Worm (Caenorhabditis elegans) whole organism, young adult: Measurements from ENCODE around the gene set-4.

Experiments
- B0261.1 ChIP-seq: sonication (generic microtip); optimal IDR thresholded peaks from 2 replicates; lab custom pipeline; 2016; ENCODE audit warnings: mild to moderate bottlenecking, missing genetic modification characterization, moderate library complexity, missing compliant biosample characterization
- B0336.3 ChIP-seq: fragments of 200-800 bp; sonication (Bioruptor generic); IDR thresholded peaks from 2 replicates; pipeline ENCODE4 v1.3.6; 2022; ENCODE audit warnings: missing genetic modification characterization, missing compliant biosample characterization
- C17E4.6 ChIP-seq: fragments of 200-800 bp; sonication (Bioruptor generic); IDR thresholded peaks from 2 replicates; pipeline ENCODE4 v1.3.6; 2022; ENCODE audit warnings: missing genetic modification reagents, missing genetic modification characterization, missing compliant biosample characterization
- D2030.7 ChIP-seq: fragments of 200-800 bp; sonication (Bioruptor generic); IDR thresholded peaks from 2 replicates; pipeline ENCODE4 v1.3.6; 2022; ENCODE audit warnings: missing genetic modification reagents, missing genetic modification characterization, missing compliant biosample characterization
- F39B2.1 ChIP-seq: fragments of 200-800 bp; sonication (Bioruptor generic); IDR thresholded peaks from 2 replicates; pipeline ENCODE4 v1.3.6; 2022; ENCODE audit warnings: missing genetic modification reagents, missing genetic modification characterization, missing compliant biosample characterization
- F52B5.7 ChIP-seq: sonication (generic microtip); optimal IDR thresholded peaks from 2 replicates; lab custom pipeline; 2016; ENCODE audit warnings: mild to moderate bottlenecking, missing genetic modification characterization, missing compliant biosample characterization
- K11D2.4 ChIP-seq: fragments of 200-800 bp; sonication (Bioruptor generic); IDR thresholded peaks from 2 replicates; pipeline ENCODE4 v1.3.6; 2022; ENCODE audit warnings: missing genetic modification reagents, missing genetic modification characterization, missing compliant biosample characterization
- Y53G8AR.9 ChIP-seq: fragments of 200-800 bp; sonication (Bioruptor generic); conservative IDR thresholded peaks from 2 replicates; pipeline ENCODE4 v1.3.6; 2022; ENCODE audit warnings: missing genetic modification reagents, missing genetic modification characterization, missing compliant biosample characterization
- Y56A3A.18 ChIP-seq: fragments of 200-800 bp; sonication (Bioruptor generic); IDR thresholded peaks from 2 replicates; pipeline ENCODE4 v1.3.6; 2022; ENCODE audit warnings: missing genetic modification reagents, missing genetic modification characterization, missing compliant biosample characterization
- Y67H2A.10 ChIP-seq: fragments of 200-800 bp; sonication (Bioruptor generic); conservative IDR thresholded peaks from 2 replicates; pipeline ENCODE4 v1.3.6; 2022; ENCODE audit warnings: missing genetic modification reagents, missing genetic modification characterization, missing compliant biosample characterization
- aptf-2 ChIP-seq: fragments of 200-800 bp; sonication (Bioruptor generic); conservative IDR thresholded peaks from 2 replicates; pipeline ENCODE4 v1.3.6; 2022; ENCODE audit warnings: missing genetic modification reagents, missing genetic modification characterization, missing compliant biosample characterization
- aptf-3 ChIP-seq: fragments of 200-800 bp; sonication (Bioruptor generic); IDR thresholded peaks from 2 replicates; pipeline ENCODE4 v1.3.6; 2022; ENCODE audit warnings: missing genetic modification characterization, missing compliant biosample characterization
- attf-5 ChIP-seq: fragments of 200-800 bp; sonication (Bioruptor generic); optimal IDR thresholded peaks from 2 replicates; lab custom pipeline; 2018; ENCODE audit warnings: mild to moderate bottlenecking, missing genetic modification characterization, missing compliant biosample characterization
- bed-2 ChIP-seq: fragments of 200-800 bp; sonication (Bioruptor generic); IDR thresholded peaks from 2 replicates; pipeline ENCODE4 v1.3.6; 2022; ENCODE audit warnings: missing genetic modification reagents, missing genetic modification characterization, missing compliant biosample characterization
- cebp-1 ChIP-seq, 2 experiments: fragments of 200-800 bp in 1 of 2; sonication (Bioruptor generic) in 1 of 2; sonication (generic microtip) in 1 of 2; IDR thresholded peaks in 1 of 2; optimal IDR thresholded peaks in 1 of 2; 2 replicates each; pipeline versions ENCODE4 v1.3.6 to Lab custom; 2017 to 2022; ENCODE audit warnings: missing compliant biosample characterization in 2 of 2, missing genetic modification characterization in 2 of 2, mild to moderate bottlenecking in 1 of 2, missing genetic modification reagents in 1 of 2, moderate library complexity in 1 of 2
- ceh-58 ChIP-seq: fragments of 200-800 bp; sonication (Bioruptor generic); IDR thresholded peaks from 2 replicates; pipeline ENCODE4 v1.3.6; 2022; ENCODE audit warnings: missing genetic modification characterization, missing compliant biosample characterization
- chd-7 ChIP-seq: sonication (generic microtip); optimal IDR thresholded peaks from 2 replicates; lab custom pipeline; 2016; ENCODE audit warnings: mild to moderate bottlenecking, missing genetic modification characterization, moderate library complexity, missing compliant biosample characterization
- dpl-1 ChIP-seq: fragments of 150-350 bp; optimal IDR thresholded peaks from 2 replicates; lab custom pipeline; 2014; ENCODE audit warnings: missing biosample characterization, missing genetic modification reagents, missing genetic modification characterization
- egl-18 ChIP-seq: fragments of 200-800 bp; sonication (Bioruptor generic); IDR thresholded peaks from 2 replicates; pipeline ENCODE4 v1.3.6; 2022; ENCODE audit warnings: missing genetic modification reagents, missing genetic modification characterization, missing compliant biosample characterization
- egrh-3 ChIP-seq: fragments of 200-800 bp; sonication (Bioruptor generic); IDR thresholded peaks from 2 replicates; pipeline ENCODE4 v1.3.6; 2022; ENCODE audit warnings: missing genetic modification reagents, missing genetic modification characterization, missing compliant biosample characterization
- ekl-4 ChIP-seq: fragments of 200-800 bp; sonication (Bioruptor generic); IDR thresholded peaks from 2 replicates; pipeline ENCODE4 v1.3.6; 2022; ENCODE audit warnings: missing genetic modification reagents, missing genetic modification characterization, missing compliant biosample characterization
- ets-4 ChIP-seq: fragments of 200-800 bp; sonication (Bioruptor generic); optimal IDR thresholded peaks from 2 replicates; lab custom pipeline; 2018; ENCODE audit warnings: mild to moderate bottlenecking, missing genetic modification characterization, missing compliant biosample characterization
- hlh-26 ChIP-seq: fragments of 200-800 bp; sonication (Bioruptor generic); conservative IDR thresholded peaks from 2 replicates; pipeline ENCODE4 v1.3.6; 2022; ENCODE audit warnings: missing genetic modification reagents, missing genetic modification characterization, missing compliant biosample characterization
- hrde-1 ChIP-seq: sonication (generic microtip); optimal IDR thresholded peaks from 2 replicates; lab custom pipeline; 2016; ENCODE audit warnings: missing genetic modification characterization, mild to moderate bottlenecking, missing compliant biosample characterization, moderate library complexity, missing genotype, missing genetic modification reagents, borderline replicate concordance
- lag-1 ChIP-seq: fragments of 200-800 bp; sonication (Bioruptor generic); IDR thresholded peaks from 2 replicates; pipeline ENCODE4 v1.3.6; 2022; ENCODE audit warnings: missing genetic modification reagents, missing genetic modification characterization, missing compliant biosample characterization
- madf-6 ChIP-seq: fragments of 200-800 bp; sonication (Bioruptor generic); IDR thresholded peaks from 2 replicates; pipeline ENCODE4 v1.3.6; 2022; ENCODE audit warnings: missing genetic modification reagents, missing genetic modification characterization, missing compliant biosample characterization
- mcd-1 ChIP-seq: fragments of 200-800 bp; sonication (Bioruptor generic); IDR thresholded peaks from 2 replicates; pipeline ENCODE4 v1.3.6; 2022; ENCODE audit warnings: missing genetic modification reagents, missing genetic modification characterization, missing compliant biosample characterization
- mes-4 ChIP-seq: sonication (generic microtip); optimal IDR thresholded peaks from 2 replicates; lab custom pipeline; 2016; ENCODE audit warnings: missing genotype, missing genetic modification characterization, missing compliant biosample characterization
- nfyb-1 ChIP-seq: fragments of 200-800 bp; sonication (Bioruptor generic); IDR thresholded peaks from 2 replicates; pipeline ENCODE4 v1.3.6; 2022; ENCODE audit warnings: missing genetic modification reagents, missing genetic modification characterization, missing compliant biosample characterization
- nhr-80 ChIP-seq: sonication (generic microtip); optimal IDR thresholded peaks from 2 replicates; lab custom pipeline; 2016; ENCODE audit warnings: missing genetic modification characterization, missing compliant biosample characterization
- rec-8 ChIP-seq, 2 experiments: sonication (generic microtip); optimal IDR thresholded peaks; 2 replicates each; lab custom pipeline; 2016; ENCODE audit warnings: mild to moderate bottlenecking in 2 of 2, missing genetic modification characterization in 2 of 2, missing genetic modification reagents in 2 of 2, missing genotype in 2 of 2, missing biosample characterization in 1 of 2, missing compliant biosample characterization in 1 of 2, moderate library complexity in 1 of 2
- somi-1 ChIP-seq: fragments of 200-800 bp; sonication (Bioruptor generic); optimal IDR thresholded peaks from 2 replicates; lab custom pipeline; 2018; ENCODE audit warnings: mild to moderate bottlenecking, missing genetic modification characterization, missing compliant biosample characterization
- unc-62 ChIP-seq: fragments of 150-350 bp; optimal IDR thresholded peaks from 2 replicates; lab custom pipeline; 2014; ENCODE audit warnings: missing biosample characterization, missing genetic modification reagents, missing genetic modification characterization
- ztf-25 ChIP-seq: fragments of 200-800 bp; sonication (Bioruptor generic); IDR thresholded peaks from 2 replicates; pipeline ENCODE4 v1.3.6; 2022; ENCODE audit warnings: missing genetic modification reagents, missing genetic modification characterization, missing compliant biosample characterization
- ztf-26 ChIP-seq: sonication (generic microtip); optimal IDR thresholded peaks from 2 replicates; lab custom pipeline; 2017; ENCODE audit warnings: missing genetic modification characterization, missing compliant biosample characterization
- ztf-28 ChIP-seq: fragments of 200-800 bp; sonication (Bioruptor generic); IDR thresholded peaks from 2 replicates; pipeline ENCODE4 v1.3.6; 2022; ENCODE audit warnings: missing genetic modification reagents, missing genetic modification characterization, missing compliant biosample characterization

set-4 gene

ce11 chrII:6376693-6377092 lies 45.6 kb upstream of the set-4 start:
- TF ChIP-seq Y67H2A.10 (GFP tag; lab: Robert Waterston, UW) (no peak), Y53G8AR.9 (GFP tag; lab: Robert Waterston, UW) (no peak), cebp-1 (GFP tag; IDR thresholded peaks at IDR 0.05; lab: Robert Waterston, UW) (no peak), cebp-1 (tag; optimal IDR thresholded peaks at IDR 0.05; lab: Kevin White, UChicago) (no peak), bed-2 (GFP tag; lab: Robert Waterston, UW) (no peak), dpl-1 (GFP tag; lab: Kevin White, UChicago) (no peak), ztf-28 (GFP tag; lab: Robert Waterston, UW) (no peak), egl-18 (no peak), F52B5.7 (tag; lab: Kevin White, UChicago) (no peak), ets-4 (GFP tag; lab: Kevin White, UChicago) (no peak), F39B2.1 (GFP tag; lab: Robert Waterston, UW) (no peak), mes-4 (tag; lab: Kevin White, UChicago) (no peak), hlh-26 (GFP tag; lab: Robert Waterston, UW) (no peak), aptf-2 (GFP tag; lab: Robert Waterston, UW) (no peak)

ce11 chrII:6374646-6375045 lies 43.5 kb upstream of the set-4 start:
- TF ChIP-seq madf-6 (GFP tag; lab: Robert Waterston, UW) = peak; percentile 44; the same call in 1 of the 2 replicates
- TF ChIP-seq ztf-25 (GFP tag; lab: Robert Waterston, UW) = no peak
- TF ChIP-seq Y67H2A.10 (GFP tag; lab: Robert Waterston, UW) = no peak
- TF ChIP-seq nfyb-1 (GFP tag; lab: Robert Waterston, UW) = no peak
- peak; percentile 64 for TF ChIP-seq unc-62 (GFP tag; lab: Kevin White, UChicago)
- TF ChIP-seq Y53G8AR.9 (GFP tag; lab: Robert Waterston, UW) = 0 out of 2 replicates have a peak, but pooled peaks have one; percentile 9
- TF ChIP-seq K11D2.4 (GFP tag; lab: Robert Waterston, UW) = no peak
- TF ChIP-seq hrde-1 (tag; lab: Kevin White, UChicago) = peak; percentile 11
- TF ChIP-seq lag-1 = no peak
- TF ChIP-seq nhr-80 (tag; lab: Kevin White, UChicago) = peak; percentile 81
- TF ChIP-seq cebp-1 (GFP tag; IDR thresholded peaks at IDR 0.05; lab: Robert Waterston, UW) = no peak; the same call in 1 of the 2 replicates
- TF ChIP-seq cebp-1 (tag; optimal IDR thresholded peaks at IDR 0.05; lab: Kevin White, UChicago) = peak; percentile 83
- peak; percentile 27 for TF ChIP-seq attf-5 (GFP tag; lab: Kevin White, UChicago)
- TF ChIP-seq rec-8 (tag; optimal IDR thresholded peaks at IDR 0.05; lab: Kevin White, UChicago) = no peak
- TF ChIP-seq D2030.7 (GFP tag; lab: Robert Waterston, UW) = no peak
- TF ChIP-seq hlh-26 (GFP tag; lab: Robert Waterston, UW) = no peak
- TF ChIP-seq B0261.1 = no peak
- TF ChIP-seq mcd-1 = peak; percentile 18; the same call in 1 of the 2 replicates
- TF ChIP-seq ekl-4 (GFP tag; lab: Robert Waterston, UW) = 0 out of 2 replicates have a peak, but pooled peaks have one; percentile 6
- no peak for TF ChIP-seq chd-7 (tag; lab: Kevin White, UChicago)
- peak; percentile 67 for TF ChIP-seq B0336.3 (GFP tag; lab: Robert Waterston, UW)

- TF ChIP-seq ztf-26 (no peak), Y56A3A.18 (no peak), somi-1 (GFP tag; lab: Kevin White, UChicago) (no peak), aptf-2 (GFP tag; lab: Robert Waterston, UW) (no peak), ekl-4 (GFP tag; lab: Robert Waterston, UW) (no peak), ceh-58 (0 out of 2 replicates have a peak, but pooled peaks have one; percentile 60), aptf-3 (no peak), egrh-3 (GFP tag; lab: Robert Waterston, UW) (peak; percentile 37; the same call in 1 of the 2 replicates), C17E4.6 (GFP tag; lab: Robert Waterston, UW) (no peak), B0261.1 (no peak), mcd-1 (peak; percentile 40; the same call in 1 of the 2 replicates), F39B2.1 (GFP tag; lab: Robert Waterston, UW) (no peak)
Observed at ce11 chrII:6373361-6373760, 42.2 kb upstream of the set-4 start.
